Fruit fly (Drosophila melanogaster) whole organism, wandering third instar larva: ENCODE measurements around the gene CG15601.

ENCODE experiments used
- Abd-B ChIP-seq: fragments of >200 bp; optimal IDR thresholded peaks from 2 replicates; lab custom pipeline; 2017; ENCODE audit warnings: missing biosample characterization, missing genetic modification characterization
- CG32264 ChIP-seq: fragments of 200-800 bp; sonication (Bioruptor generic); optimal IDR thresholded peaks from 2 replicates; lab custom pipeline; 2016; ENCODE audit warnings: missing biosample characterization, missing genetic modification characterization
- CG9705 ChIP-seq: fragments of 200-800 bp; sonication (Bioruptor generic); optimal IDR thresholded peaks from 2 replicates; lab custom pipeline; 2018; ENCODE audit warnings: missing biosample characterization, mild to moderate bottlenecking, missing genetic modification characterization
- CrebA ChIP-seq: fragments of 200-800 bp; sonication (Bioruptor generic); optimal IDR thresholded peaks from 2 replicates; lab custom pipeline; 2016; ENCODE audit warnings: missing biosample characterization, mild to moderate bottlenecking, missing genetic modification characterization, borderline replicate concordance
- Dfd ChIP-seq: fragments of >200 bp; optimal IDR thresholded peaks from 2 replicates; lab custom pipeline; 2017; ENCODE audit warnings: missing biosample characterization, missing genetic modification characterization
- Dif ChIP-seq: fragments of 200-275, 200-300 bp; sonication (Bioruptor generic); optimal IDR thresholded peaks from 2 replicates; lab custom pipeline; 2018; ENCODE audit warnings: missing biosample characterization, missing genetic modification characterization; ENCODE audit not compliant: partially characterized antibody
- GATAd ChIP-seq: sonication (Bioruptor generic); optimal IDR thresholded peaks from 2 replicates; lab custom pipeline; 2016; ENCODE audit warnings: missing biosample characterization, missing genetic modification characterization
- HLH106 ChIP-seq: fragments of 200-800 bp; optimal IDR thresholded peaks from 3 replicates; lab custom pipeline; 2019; ENCODE audit warnings: missing biosample characterization, mild to moderate bottlenecking, missing genetic modification characterization, moderate library complexity
- Hnf4 ChIP-seq: fragments of 200-800 bp; sonication (Bioruptor generic); optimal IDR thresholded peaks from 2 replicates; lab custom pipeline; 2016; ENCODE audit warnings: missing biosample characterization, mild to moderate bottlenecking, missing genetic modification characterization
- Hr78 ChIP-seq: fragments of >200 bp; optimal IDR thresholded peaks from 2 replicates; lab custom pipeline; 2017; ENCODE audit warnings: missing biosample characterization, missing genetic modification characterization
- Hr83 ChIP-seq: fragments of 200-300 bp; sonication (Bioruptor generic); optimal IDR thresholded peaks from 2 replicates; lab custom pipeline; 2016; ENCODE audit warnings: missing biosample characterization, mild to moderate bottlenecking, missing genetic modification characterization, moderate library complexity; ENCODE audit not compliant: poor library complexity, severe bottlenecking
- Jra ChIP-seq: sonication (Bioruptor generic); optimal IDR thresholded peaks from 2 replicates; lab custom pipeline; 2016; ENCODE audit warnings: missing biosample characterization, missing genetic modification characterization
- Mio ChIP-seq: sonication (Bioruptor generic); optimal IDR thresholded peaks from 2 replicates; lab custom pipeline; 2016; ENCODE audit warnings: missing biosample characterization, missing genetic modification characterization
- Myc ChIP-seq: fragments of >200 bp; optimal IDR thresholded peaks from 2 replicates; lab custom pipeline; 2017
- N ChIP-seq: fragments of >200 bp; optimal IDR thresholded peaks from 2 replicates; lab custom pipeline; 2018; ENCODE audit warnings: missing biosample characterization, missing external identifiers, missing genetic modification characterization
- OdsH ChIP-seq: fragments of 200-800 bp; sonication (Bioruptor generic); optimal IDR thresholded peaks from 2 replicates; lab custom pipeline; 2016; ENCODE audit warnings: missing biosample characterization, mild to moderate bottlenecking, missing genetic modification characterization
- Rel ChIP-seq, 2 experiments: fragments of 200-800 bp; sonication (Bioruptor generic) in 1 of 2; optimal IDR thresholded peaks; 2 replicates in 1 of 2; 3 replicates in 1 of 2; lab custom pipeline; 2016 to 2019; ENCODE audit warnings: mild to moderate bottlenecking in 2 of 2, missing biosample characterization in 2 of 2, missing genetic modification characterization in 2 of 2, moderate library complexity in 1 of 2
- Sp1 ChIP-seq: fragments of 200-800 bp; sonication (Bioruptor generic); optimal IDR thresholded peaks from 3 replicates; lab custom pipeline; 2019; ENCODE audit warnings: missing biosample characterization, mild to moderate bottlenecking, missing genetic modification characterization, moderate library complexity
- Vsx2 ChIP-seq: fragments of 200-300, 225-300 bp; sonication (Bioruptor generic); optimal IDR thresholded peaks from 2 replicates; lab custom pipeline; 2018; ENCODE audit warnings: missing biosample characterization, missing genetic modification characterization; ENCODE audit not compliant: partially characterized antibody
- br ChIP-seq: fragments of 200-800 bp; sonication (Bioruptor generic); optimal IDR thresholded peaks from 2 replicates; lab custom pipeline; 2016; ENCODE audit warnings: missing biosample characterization, missing genetic modification characterization
- brk ChIP-seq: fragments of 200-800 bp; sonication (Bioruptor generic); optimal IDR thresholded peaks from 2 replicates; lab custom pipeline; 2016; ENCODE audit warnings: missing biosample characterization, mild to moderate bottlenecking, missing genetic modification characterization
- dl ChIP-seq, 2 experiments: fragments of 175-275, 200-275 bp in 1 of 2; fragments of 200-275 bp in 1 of 2; sonication (Bioruptor generic); optimal IDR thresholded peaks; lab custom pipeline; 2018; ENCODE audit warnings: mild to moderate bottlenecking in 2 of 2, missing biosample characterization in 2 of 2, missing genetic modification characterization in 2 of 2, moderate library complexity in 2 of 2; ENCODE audit not compliant: partially characterized antibody in 2 of 2, insufficient read depth in 1 of 2
- dmrt93B ChIP-seq: fragments of 200-800 bp; sonication (Bioruptor generic); optimal IDR thresholded peaks from 2 replicates; lab custom pipeline; 2018; ENCODE audit warnings: missing biosample characterization, mild to moderate bottlenecking, missing genetic modification characterization
- dsf ChIP-seq: sonication (Bioruptor generic); optimal IDR thresholded peaks from 2 replicates; lab custom pipeline; 2016; ENCODE audit warnings: missing biosample characterization, missing genetic modification characterization, borderline replicate concordance
- ey ChIP-seq: fragments of 200-800 bp; sonication (Bioruptor generic); optimal IDR thresholded peaks from 2 replicates; lab custom pipeline; 2016; ENCODE audit warnings: missing biosample characterization, missing genetic modification characterization
- foxo ChIP-seq, 2 experiments: fragments of 200-800 bp; sonication (Bioruptor generic); optimal IDR thresholded peaks; 2 replicates in 1 of 2; 3 replicates in 1 of 2; lab custom pipeline; 2016 to 2017; ENCODE audit warnings: missing biosample characterization in 2 of 2, missing genetic modification characterization in 2 of 2
- fru ChIP-seq: fragments of 200-800 bp; sonication (Bioruptor generic); optimal IDR thresholded peaks from 3 replicates; lab custom pipeline; 2016; ENCODE audit warnings: missing biosample characterization, mild to moderate bottlenecking, missing genetic modification characterization
- h ChIP-seq: fragments of 200-800 bp; sonication (Bioruptor generic); optimal IDR thresholded peaks from 3 replicates; lab custom pipeline; 2016; ENCODE audit warnings: missing biosample characterization, mild to moderate bottlenecking, missing genetic modification characterization
- jim ChIP-seq: fragments of 175-275, 200-325 bp; sonication (Bioruptor generic); optimal IDR thresholded peaks from 2 replicates; lab custom pipeline; 2016; ENCODE audit warnings: missing biosample characterization, mild to moderate bottlenecking, missing genetic modification characterization
- lola ChIP-seq: fragments of >200 bp; optimal IDR thresholded peaks from 2 replicates; lab custom pipeline; 2017; ENCODE audit warnings: missing biosample characterization, missing genetic modification characterization
- pan ChIP-seq: fragments of >200 bp; optimal IDR thresholded peaks from 2 replicates; lab custom pipeline; 2017
- psq ChIP-seq: fragments of 200-800 bp; sonication (Bioruptor generic); optimal IDR thresholded peaks from 3 replicates; lab custom pipeline; 2017; ENCODE audit warnings: missing biosample characterization, mild to moderate bottlenecking, missing genetic modification characterization, moderate library complexity
- rgr ChIP-seq: fragments of 200-800 bp; sonication (Bioruptor generic); optimal IDR thresholded peaks from 3 replicates; lab custom pipeline; 2016; ENCODE audit warnings: missing biosample characterization, mild to moderate bottlenecking, missing genetic modification characterization
- sage ChIP-seq: fragments of 200-800 bp; sonication (Bioruptor generic); optimal IDR thresholded peaks from 2 replicates; lab custom pipeline; 2016; ENCODE audit warnings: missing biosample characterization, mild to moderate bottlenecking, missing genetic modification characterization
- sv ChIP-seq: fragments of 200-800 bp; sonication (Bioruptor generic); optimal IDR thresholded peaks from 3 replicates; lab custom pipeline; 2016; ENCODE audit warnings: missing biosample characterization, missing genetic modification characterization
- tai ChIP-seq: sonication (Bioruptor generic); optimal IDR thresholded peaks from 2 replicates; lab custom pipeline; 2016; ENCODE audit warnings: missing biosample characterization, missing genetic modification characterization
- usp ChIP-seq: fragments of >200 bp; optimal IDR thresholded peaks from 2 replicates; lab custom pipeline; 2017; ENCODE audit warnings: missing biosample characterization, missing genetic modification characterization
- woc ChIP-seq: sonication (Bioruptor generic); optimal IDR thresholded peaks from 2 replicates; lab custom pipeline; 2016; ENCODE audit warnings: missing biosample characterization, mild to moderate bottlenecking, missing genetic modification characterization

CG15601 gene

DNA sequence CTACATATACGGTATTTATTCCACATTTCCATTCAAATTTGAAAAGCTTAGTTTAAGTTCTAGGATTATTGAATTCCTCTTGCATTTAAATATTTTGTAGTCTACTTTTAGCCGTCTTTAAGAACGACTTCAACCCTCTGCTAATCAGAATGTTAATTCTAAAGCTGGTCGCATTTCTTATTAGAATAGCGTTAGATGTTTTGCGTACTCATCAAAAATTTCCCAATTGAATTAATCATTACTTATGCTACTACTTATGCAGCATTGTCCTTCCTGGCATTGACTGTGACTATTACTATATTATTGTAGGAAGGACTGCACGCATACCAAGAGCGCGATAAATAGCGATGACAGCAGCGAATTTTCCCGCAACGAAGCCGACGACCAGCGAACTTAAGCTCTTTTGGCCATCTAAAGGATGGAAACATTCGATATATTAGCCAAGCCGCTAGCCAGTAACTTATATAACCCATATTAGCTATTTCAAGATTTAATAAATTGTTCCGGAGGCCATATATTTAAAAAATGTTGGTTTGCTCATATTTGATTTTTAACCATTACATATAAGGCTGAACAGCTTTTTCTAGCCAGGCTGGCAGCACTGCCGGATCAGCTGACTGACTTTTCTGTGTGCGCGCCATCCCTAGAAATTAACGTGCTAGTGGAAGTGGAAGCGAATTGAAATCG is 13.4 kb upstream of the CG15601 start, which contains the start of gene CG8128:
TSS of gene CG8128 (plus strand) at position 641 of the 687 bp plus-strand sequence.
- TF ChIP-seq Jra (GFP tag; lab: Kevin White, UChicago), result no peak
- TF ChIP-seq ey, result peak; percentile 14
- TF ChIP-seq woc, result peak; percentile 55
- TF ChIP-seq HLH106 (tag; lab: Kevin White, UChicago), result peak; percentile 31
- peak; percentile 93 for TF ChIP-seq Myc (lab: Kevin White, UChicago)
- no peak for TF ChIP-seq Dif (GFP tag; lab: Kevin White, UChicago)

- TF ChIP-seq brk (no peak), sv (peak; percentile 77), h (GFP tag; lab: Kevin White, UChicago) (peak; percentile 90), dmrt93B (peak; percentile 85), Dif (GFP tag; lab: Kevin White, UChicago) (no peak), CG32264 (GFP tag; lab: Kevin White, UChicago) (peak; percentile 20), foxo (GFP tag; optimal IDR thresholded peaks at IDR 0.05; lab: Kevin White, UChicago) (peak in 1 of 2 experiments; percentile 95), OdsH (GFP tag; lab: Kevin White, UChicago) (peak; percentile 84), woc (peak; percentile 33), rgr (GFP tag; lab: Kevin White, UChicago) (peak; percentile 92), ey (peak; percentile 61), Hnf4 (peak; percentile 71), Jra (GFP tag; lab: Kevin White, UChicago) (peak; percentile 49), jim (GFP tag; lab: Kevin White, UChicago) (no peak), Abd-B (GFP tag; lab: Kevin White, UChicago) (no peak), HLH106 (tag; lab: Kevin White, UChicago) (peak; percentile 88), tai (GFP tag; lab: Kevin White, UChicago) (no peak), psq (GFP tag; lab: Kevin White, UChicago) (peak; percentile 73), Hr78 (no peak), Sp1 (GFP tag; lab: Kevin White, UChicago) (peak; percentile 88), Dfd (GFP tag; lab: Kevin White, UChicago) (no peak), Rel (GFP tag; optimal IDR thresholded peaks at IDR 0.05; lab: Kevin White, UChicago) (peak; percentile 69), Rel (tag; optimal IDR thresholded peaks at IDR 0.05; lab: Kevin White, UChicago) (peak; percentile 43), br (GFP tag; lab: Kevin White, UChicago) (peak; percentile 70), usp (GFP tag; lab: Kevin White, UChicago) (no peak), fru (peak; percentile 87), Hr83 (GFP tag; lab: Kevin White, UChicago) (no peak), Vsx2 (no peak), Myc (lab: Kevin White, UChicago) (peak; percentile 59), dl (GFP tag; optimal IDR thresholded peaks at IDR 0.05; lab: Kevin White, UChicago; ENCODE audit: insufficient read depth in 1 of 2, partially characterized antibody in 2 of 2) (no peak), GATAd (no peak), lola (GFP tag; lab: Kevin White, UChicago) (no peak), pan (lab: Kevin White, UChicago) (no peak), CrebA (GFP tag; lab: Kevin White, UChicago) (no peak), N (no peak), sage (GFP tag; lab: Kevin White, UChicago) (peak; percentile 74), CG9705 (GFP tag; lab: Kevin White, UChicago) (peak; percentile 70), Mio (GFP tag; lab: Kevin White, UChicago) (no peak), dsf (GFP tag; lab: Kevin White, UChicago) (no peak)
- TF ChIP-seq, all 38 proteins: peak for 20
Measured at dm6 chrX:15697581-15698208, 12.8 kb upstream of the CG15601 start.
